Worm (Caenorhabditis elegans) whole organism, L1 larva: Measurements from ENCODE around the gene hex-3.

Experiments used
- C04F5.9 ChIP-seq: sonication (generic microtip); optimal IDR thresholded peaks from 2 replicates; lab custom pipeline; 2016; ENCODE audit warnings: missing genetic modification characterization, missing compliant biosample characterization
- C16A3.4 ChIP-seq: fragments of 150-350 bp; optimal IDR thresholded peaks from 2 replicates; lab custom pipeline; 2014; ENCODE audit warnings: missing biosample characterization, missing genetic modification characterization
- C34B4.2 ChIP-seq: sonication (generic microtip); optimal IDR thresholded peaks from 2 replicates; lab custom pipeline; 2017; ENCODE audit warnings: mild to moderate bottlenecking, missing genetic modification characterization, missing compliant biosample characterization
- Y116A8C.19 ChIP-seq: sonication (generic microtip); optimal IDR thresholded peaks from 2 replicates; lab custom pipeline; 2016; ENCODE audit warnings: missing compliant biosample characterization, missing genetic modification characterization, borderline replicate concordance
- aly-2 ChIP-seq: fragments of 150-350 bp; optimal IDR thresholded peaks from 2 replicates; lab custom pipeline; 2014; ENCODE audit warnings: missing biosample characterization, missing genetic modification characterization
- ceh-63 ChIP-seq: fragments of 200-800 bp; sonication (Bioruptor generic); optimal IDR thresholded peaks from 2 replicates; lab custom pipeline; 2018; ENCODE audit warnings: mild to moderate bottlenecking, missing genetic modification characterization, missing compliant biosample characterization
- ceh-82 ChIP-seq, 3 experiments: fragments of 150-350 bp in 1 of 3; sonication (generic microtip) in 2 of 3; optimal IDR thresholded peaks; 2 replicates each; lab custom pipeline; 2014 to 2017; ENCODE audit warnings: missing biosample characterization in 3 of 3, missing genetic modification characterization in 3 of 3
- ceh-88 ChIP-seq: fragments of 200-800 bp; sonication (Bioruptor generic); IDR thresholded peaks from 2 replicates; pipeline ENCODE4 v1.3.6; 2022; ENCODE audit warnings: missing genetic modification characterization, missing compliant biosample characterization
- dpl-1 ChIP-seq, 3 experiments: fragments of 150-350 bp in 2 of 3; sonication (generic microtip) in 1 of 3; optimal IDR thresholded peaks; 2 replicates each; lab custom pipeline; 2014 to 2017; ENCODE audit warnings: missing biosample characterization in 3 of 3, missing genetic modification characterization in 3 of 3, missing genetic modification reagents in 3 of 3
- dsc-1 ChIP-seq: sonication (generic microtip); optimal IDR thresholded peaks from 2 replicates; lab custom pipeline; 2016; ENCODE audit warnings: mild to moderate bottlenecking, missing genetic modification characterization, missing compliant biosample characterization
- efl-1 ChIP-seq, 4 experiments: fragments of 150-350 bp; optimal IDR thresholded peaks in 3 of 4; peaks in 1 of 4; 1 replicate in 1 of 4; 2 replicates in 3 of 4; lab custom pipeline; 2014; ENCODE audit warnings: missing biosample characterization in 2 of 4, missing genetic modification characterization in 2 of 4, missing genetic modification reagents in 2 of 4
- efl-3 ChIP-seq: fragments of 200-800 bp; sonication (Bioruptor generic); optimal IDR thresholded peaks from 2 replicates; lab custom pipeline; 2018; ENCODE audit warnings: mild to moderate bottlenecking, missing genetic modification characterization, missing compliant biosample characterization
- egl-27 ChIP-seq, 2 experiments: fragments of 150-350 bp in 1 of 2; sonication (generic microtip); optimal IDR thresholded peaks; 3 replicates each; lab custom pipeline; 2017 to 2018; ENCODE audit warnings: missing biosample characterization in 2 of 2, missing genetic modification characterization in 2 of 2, missing genetic modification reagents in 2 of 2
- elt-2 ChIP-seq: sonication (generic microtip); optimal IDR thresholded peaks from 2 replicates; lab custom pipeline; 2016; ENCODE audit warnings: missing genetic modification characterization, mild to moderate bottlenecking, inconsistent platforms, missing compliant biosample characterization, missing genetic modification reagents
- ets-5 ChIP-seq: fragments of 200-800 bp; sonication (Bioruptor generic); IDR thresholded peaks from 2 replicates; pipeline ENCODE4 v1.3.6; 2022; ENCODE audit warnings: missing genetic modification characterization, missing compliant biosample characterization
- fkh-10 ChIP-seq: sonication (generic microtip); optimal IDR thresholded peaks from 2 replicates; lab custom pipeline; 2017; ENCODE audit warnings: missing biosample characterization, missing genetic modification reagents, missing genetic modification characterization
- fkh-4 ChIP-seq: sonication (generic microtip); optimal IDR thresholded peaks from 2 replicates; lab custom pipeline; 2016; ENCODE audit warnings: missing compliant biosample characterization, missing genetic modification characterization, borderline replicate concordance
- fos-1 ChIP-seq: fragments of 150-350 bp; optimal IDR thresholded peaks from 2 replicates; lab custom pipeline; 2014; ENCODE audit warnings: missing biosample characterization, missing genetic modification characterization
- hpl-2 ChIP-seq: fragments of 150-350 bp; optimal IDR thresholded peaks from 2 replicates; lab custom pipeline; 2014; ENCODE audit warnings: missing biosample characterization, missing genetic modification reagents, missing genetic modification characterization
- irx-1 ChIP-seq: sonication (generic microtip); optimal IDR thresholded peaks from 2 replicates; lab custom pipeline; 2016; ENCODE audit warnings: missing genetic modification characterization, missing compliant biosample characterization
- jun-1 ChIP-seq: fragments of 150-350 bp; optimal IDR thresholded peaks from 2 replicates; lab custom pipeline; 2014; ENCODE audit warnings: missing biosample characterization, missing genetic modification reagents, missing genetic modification characterization
- lin-13 ChIP-seq: fragments of 150-350 bp; optimal IDR thresholded peaks from 2 replicates; lab custom pipeline; 2014; ENCODE audit warnings: missing biosample characterization, missing genetic modification reagents, missing genetic modification characterization
- lin-15B ChIP-seq: fragments of 150-350 bp; sonication (generic microtip); optimal IDR thresholded peaks from 3 replicates; lab custom pipeline; 2014; ENCODE audit warnings: missing biosample characterization, missing genetic modification characterization
- lin-35 ChIP-seq, 2 experiments: fragments of 150-350 bp; optimal IDR thresholded peaks; 2 replicates each; lab custom pipeline; 2014; ENCODE audit warnings: missing biosample characterization in 2 of 2, missing genetic modification characterization in 2 of 2, missing genetic modification reagents in 2 of 2
- lir-3 ChIP-seq: sonication (generic microtip); optimal IDR thresholded peaks from 2 replicates; lab custom pipeline; 2016; ENCODE audit warnings: mild to moderate bottlenecking, missing genetic modification characterization, moderate library complexity, missing compliant biosample characterization; ENCODE audit not compliant: poor library complexity
- lsy-2 ChIP-seq, 2 experiments: fragments of 150-350 bp; optimal IDR thresholded peaks; 2 replicates each; lab custom pipeline; 2014; ENCODE audit warnings: missing biosample characterization in 2 of 2, missing genetic modification characterization in 2 of 2
- mdl-1 ChIP-seq, 2 experiments: fragments of 150-350 bp; optimal IDR thresholded peaks; 2 replicates each; lab custom pipeline; 2014 to 2017; ENCODE audit warnings: missing biosample characterization in 2 of 2, missing genetic modification characterization in 2 of 2, inconsistent platforms in 1 of 2
- mef-2 ChIP-seq: fragments of 150-350 bp; optimal IDR thresholded peaks from 2 replicates; lab custom pipeline; 2014; ENCODE audit warnings: missing biosample characterization, missing genetic modification characterization
- mep-1 ChIP-seq: fragments of 150-350 bp; optimal IDR thresholded peaks from 2 replicates; lab custom pipeline; 2014; ENCODE audit warnings: missing biosample characterization, missing genetic modification characterization
- nhr-28 ChIP-seq: fragments of 150-350 bp; optimal IDR thresholded peaks from 2 replicates; lab custom pipeline; 2014; ENCODE audit warnings: missing biosample characterization, missing genetic modification characterization
- nhr-47 ChIP-seq: sonication (generic microtip); optimal IDR thresholded peaks from 2 replicates; lab custom pipeline; 2016; ENCODE audit warnings: mild to moderate bottlenecking, missing genetic modification characterization, moderate library complexity, missing compliant biosample characterization
- nhr-77 ChIP-seq: fragments of 150-350 bp; optimal IDR thresholded peaks from 2 replicates; lab custom pipeline; 2014; ENCODE audit warnings: missing biosample characterization, missing genetic modification characterization
- nhr-84 ChIP-seq: sonication (generic microtip); optimal IDR thresholded peaks from 2 replicates; lab custom pipeline; 2017; ENCODE audit warnings: missing biosample characterization, missing genetic modification characterization
- nhr-85 ChIP-seq: sonication (generic microtip); peaks from one replicate; lab custom pipeline; 2016; ENCODE audit warnings: missing genetic modification characterization, inconsistent platforms, missing compliant biosample characterization
- nhr-90 ChIP-seq: sonication (generic microtip); optimal IDR thresholded peaks from 2 replicates; lab custom pipeline; 2016; ENCODE audit warnings: mild to moderate bottlenecking, missing genetic modification characterization, missing compliant biosample characterization; ENCODE audit not compliant: poor library complexity
- pqm-1 ChIP-seq: sonication (generic microtip); optimal IDR thresholded peaks from 3 replicates; lab custom pipeline; 2017; ENCODE audit warnings: missing biosample characterization, missing genetic modification characterization
- rnt-1 ChIP-seq: sonication (generic microtip); optimal IDR thresholded peaks from 2 replicates; lab custom pipeline; 2016; ENCODE audit warnings: mild to moderate bottlenecking, missing genetic modification characterization, moderate library complexity, missing compliant biosample characterization
- skn-1 ChIP-seq: fragments of 150-350 bp; optimal IDR thresholded peaks from 2 replicates; lab custom pipeline; 2014; ENCODE audit warnings: missing biosample characterization, missing genetic modification characterization
- snpc-4 ChIP-seq: fragments of 150-350 bp; optimal IDR thresholded peaks from 2 replicates; lab custom pipeline; 2014; ENCODE audit warnings: missing biosample characterization, missing genetic modification characterization
- snu-23 ChIP-seq: sonication (generic microtip); optimal IDR thresholded peaks from 2 replicates; lab custom pipeline; 2016; ENCODE audit warnings: missing genetic modification characterization, missing compliant biosample characterization
- sptf-1 ChIP-seq: fragments of 150-350 bp; optimal IDR thresholded peaks from 2 replicates; lab custom pipeline; 2014; ENCODE audit warnings: missing biosample characterization, missing genetic modification characterization
- unc-130 ChIP-seq: fragments of 150-350 bp; optimal IDR thresholded peaks from 2 replicates; lab custom pipeline; 2017; ENCODE audit warnings: missing biosample characterization, missing genetic modification characterization, inconsistent platforms
- unc-62 ChIP-seq: fragments of 150-350 bp; optimal IDR thresholded peaks from 2 replicates; lab custom pipeline; 2014; ENCODE audit warnings: missing biosample characterization, missing genetic modification reagents, missing genetic modification characterization
- xbp-1 ChIP-seq: sonication (generic microtip); optimal IDR thresholded peaks from 2 replicates; lab custom pipeline; 2016; ENCODE audit warnings: missing genetic modification characterization, missing compliant biosample characterization
- zip-4 ChIP-seq: fragments of 200-800 bp; sonication (Bioruptor generic); optimal IDR thresholded peaks from 2 replicates; lab custom pipeline; 2018; ENCODE audit warnings: mild to moderate bottlenecking, missing genetic modification characterization, moderate library complexity, missing compliant biosample characterization
- ztf-4 ChIP-seq: fragments of 150-350 bp; optimal IDR thresholded peaks from 2 replicates; lab custom pipeline; 2014; ENCODE audit warnings: missing biosample characterization, missing genetic modification characterization

The hex-3 gene

DNA sequence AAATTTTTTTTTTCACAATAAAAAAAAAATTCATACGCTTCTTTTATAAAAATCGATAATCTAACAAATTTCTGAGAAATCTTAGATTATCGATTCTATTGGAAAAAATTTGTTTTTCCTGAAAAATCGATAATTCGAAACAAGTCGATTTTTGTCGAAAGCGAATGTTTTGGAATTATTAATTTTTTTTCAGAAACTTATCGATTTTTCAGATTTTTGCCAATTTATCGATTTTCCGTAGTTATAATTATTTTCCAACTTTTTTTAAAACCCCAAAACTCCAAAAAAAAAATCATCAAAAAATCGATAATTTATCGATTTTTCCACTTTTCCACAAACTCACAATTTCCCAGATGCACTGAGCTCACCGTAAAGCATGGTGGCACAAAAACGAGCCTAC lies 12.4 kb downstream of the hex-3 start:
- TF ChIP-seq Y116A8C.19 (tag; lab: Kevin White, UChicago) (no peak), efl-1 (optimal IDR thresholded peaks at IDR 0.05; lab: Kevin White, UChicago) (no peak), efl-1 (GFP tag; optimal IDR thresholded peaks at IDR 0.05 in 1 of 2; lab: Kevin White, UChicago) (no peak), C04F5.9 (tag; lab: Kevin White, UChicago) (no peak), dpl-1 (GFP tag; optimal IDR thresholded peaks at IDR 0.05; lab: Kevin White, UChicago) (no peak), fkh-10 (GFP tag; lab: Kevin White, UChicago) (no peak), elt-2 (tag; lab: Kevin White, UChicago) (no peak), skn-1 (no peak), ceh-82 (tag; optimal IDR thresholded peaks at IDR 0.05; lab: Kevin White, UChicago) (no peak), ztf-4 (no peak), fos-1 (tag; lab: Kevin White, UChicago) (no peak), pqm-1 (tag; lab: Kevin White, UChicago) (no peak), nhr-28 (tag; lab: Kevin White, UChicago) (no peak), lsy-2 (tag; optimal IDR thresholded peaks at IDR 0.05; lab: Kevin White, UChicago) (no peak), lin-13 (GFP tag; lab: Kevin White, UChicago) (no peak), mef-2 (tag; lab: Kevin White, UChicago) (no peak), mep-1 (tag; lab: Kevin White, UChicago) (no peak), unc-62 (no peak), aly-2 (no peak), efl-3 (GFP tag; lab: Kevin White, UChicago) (no peak), jun-1 (tag; lab: Kevin White, UChicago) (no peak)

DNA sequence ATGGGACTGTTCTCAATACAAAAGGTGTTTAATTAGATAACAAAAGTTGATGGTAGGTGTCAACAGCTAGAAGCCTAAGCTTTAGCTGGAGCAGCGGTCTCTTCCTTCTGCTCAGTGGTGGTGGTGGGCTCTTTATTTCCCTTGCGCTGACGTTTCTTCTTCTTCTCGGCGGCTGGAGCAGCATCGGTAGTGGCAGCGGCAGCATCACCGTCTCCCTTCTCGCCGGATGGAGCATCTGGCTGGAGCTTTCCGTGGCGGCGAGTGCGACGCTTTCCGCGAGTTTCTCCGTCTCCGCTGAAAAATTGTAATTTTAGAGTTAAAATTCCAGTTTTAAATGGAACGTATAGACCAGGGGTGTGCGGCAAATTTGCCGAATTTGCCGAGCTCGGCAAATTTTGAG lies 18.1 kb downstream of the hex-3 start:
- TF ChIP-seq xbp-1 (no peak), irx-1 (tag; lab: Kevin White, UChicago) (no peak), mdl-1 (tag; optimal IDR thresholded peaks at IDR 0.05; lab: Kevin White, UChicago) (no peak), nhr-77 (no peak), sptf-1 (tag; lab: Kevin White, UChicago) (no peak), hpl-2 (GFP tag; lab: Kevin White, UChicago) (no peak), ceh-88 (GFP tag; lab: Robert Waterston, UW) (no peak), pqm-1 (tag; lab: Kevin White, UChicago) (no peak), ets-5 (GFP tag; lab: Robert Waterston, UW) (no peak), egl-27 (tag; optimal IDR thresholded peaks at IDR 0.05; lab: Kevin White, UChicago) (no peak), nhr-84 (tag; lab: Kevin White, UChicago) (no peak), fkh-4 (tag; lab: Kevin White, UChicago) (no peak), unc-130 (tag; lab: Kevin White, UChicago) (no peak), nhr-47 (tag; lab: Kevin White, UChicago) (no peak), lir-3 (tag; lab: Kevin White, UChicago) (no peak)

DNA sequence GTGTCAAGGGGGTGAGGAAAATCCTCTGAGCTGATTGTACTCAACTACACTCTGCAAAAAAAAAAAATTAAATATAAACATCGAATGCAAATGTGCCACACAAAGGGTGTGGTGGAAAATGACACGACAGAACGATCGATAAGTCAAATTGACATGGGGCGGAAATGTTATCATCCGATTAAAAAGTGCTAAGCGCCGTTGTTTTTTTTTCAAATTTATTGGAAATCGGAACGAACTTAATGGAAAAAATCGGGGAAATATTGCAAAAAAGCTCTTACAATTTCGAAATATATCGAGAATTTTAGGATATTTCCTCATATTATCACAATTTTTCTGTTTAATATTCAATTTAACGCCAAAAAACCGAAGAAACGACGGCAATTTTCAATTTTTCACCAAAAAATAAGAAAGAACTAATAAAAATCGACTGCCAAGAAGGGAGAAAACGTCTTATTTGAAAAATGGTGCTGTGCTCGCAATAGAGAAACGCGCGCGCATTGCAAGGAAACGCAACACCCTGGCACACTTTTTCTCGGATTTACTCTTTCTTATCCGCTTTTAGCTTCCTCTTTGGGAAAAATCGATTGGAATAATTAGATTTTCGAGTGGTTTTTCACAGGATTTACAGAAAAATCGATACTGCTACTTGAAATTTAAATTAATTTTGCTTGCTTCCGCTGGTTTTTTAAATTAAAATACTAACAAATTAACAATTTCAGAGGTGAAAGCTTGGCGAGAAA lies 19.8 kb downstream of the hex-3 start, which contains the start of the genes cey-4 and vps-50:
Gene cey-4 (minus strand): TSS at position 51 of the 740 bp plus-strand sequence.
Gene vps-50 (plus strand): TSS at position 541 of the 740 bp plus-strand sequence.
- TF ChIP-seq nhr-90 (no peak), snu-23 (GFP tag; lab: Kevin White, UChicago) (peak; percentile 40), lin-15B (peak; percentile 8), rnt-1 (tag; lab: Kevin White, UChicago) (peak; percentile 32), lsy-2 (tag; optimal IDR thresholded peaks at IDR 0.05; lab: Kevin White, UChicago) (peak; percentile 41 to 67), lin-13 (GFP tag; lab: Kevin White, UChicago) (peak; percentile 22), snpc-4 (tag; lab: Kevin White, UChicago) (peak; percentile 2), ceh-63 (GFP tag; lab: Kevin White, UChicago) (no peak), dsc-1 (tag; lab: Kevin White, UChicago) (peak; percentile 18), nhr-85 (tag; lab: Kevin White, UChicago) (peak; percentile 6), xbp-1 (peak; percentile 22), jun-1 (tag; lab: Kevin White, UChicago) (no peak), C34B4.2 (tag; lab: Kevin White, UChicago) (no peak), dpl-1 (GFP tag; optimal IDR thresholded peaks at IDR 0.05; lab: Kevin White, UChicago) (peak; percentile 28 to 66 (median 47)), ceh-82 (tag; optimal IDR thresholded peaks at IDR 0.05; lab: Kevin White, UChicago) (peak in 1 of 3 experiments; percentile 29), elt-2 (tag; lab: Kevin White, UChicago) (no peak), zip-4 (GFP tag; lab: Kevin White, UChicago) (no peak), efl-1 (optimal IDR thresholded peaks at IDR 0.05; lab: Kevin White, UChicago) (peak; percentile 51 to 60), efl-1 (GFP tag; optimal IDR thresholded peaks at IDR 0.05 in 1 of 2; lab: Kevin White, UChicago) (peak; percentile 45 to 95), C16A3.4 (tag; lab: Kevin White, UChicago) (peak; percentile 62), lin-35 (GFP tag; optimal IDR thresholded peaks at IDR 0.05; lab: Kevin White, UChicago) (peak; percentile 18 to 55)
